Fruit fly (Drosophila melanogaster): ENCODE data around the gene CG32686.

Gene CG32686

DNA sequence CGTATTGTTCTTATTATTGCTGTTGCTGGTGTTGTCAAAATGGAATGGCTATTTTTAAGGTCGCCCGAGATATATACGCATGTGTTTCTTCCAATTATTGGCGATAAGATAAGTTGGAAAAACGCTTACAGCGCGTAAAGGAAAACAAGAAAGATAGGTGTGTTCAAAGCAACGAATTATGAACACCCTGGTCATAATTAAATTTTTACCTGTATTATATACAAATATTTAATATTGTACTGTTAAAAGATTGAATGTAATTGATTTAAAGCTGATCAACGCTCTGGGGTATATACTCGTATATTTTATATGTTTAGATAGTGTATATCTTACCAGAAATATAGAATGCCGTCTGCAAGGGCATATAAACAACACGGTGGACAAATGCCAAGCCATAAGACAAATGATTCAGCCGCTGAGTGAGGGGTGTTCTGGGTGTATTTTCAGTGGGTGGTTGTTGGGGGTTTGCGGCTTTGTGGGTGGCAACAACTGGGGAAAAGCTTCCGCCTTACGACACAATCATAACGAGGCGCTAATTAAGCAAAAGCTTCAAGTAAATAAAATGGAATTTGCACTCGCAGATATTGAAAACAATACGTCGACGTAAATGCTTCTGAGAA is 22.5 kb upstream of the CG32686 start (continued):
- no peak for TF ChIP-seq dl (GFP tag; optimal IDR thresholded peaks at IDR 0.05; ENCODE audit: insufficient read depth in 1 of 2, partially characterized antibody in 2 of 2)

DNA sequence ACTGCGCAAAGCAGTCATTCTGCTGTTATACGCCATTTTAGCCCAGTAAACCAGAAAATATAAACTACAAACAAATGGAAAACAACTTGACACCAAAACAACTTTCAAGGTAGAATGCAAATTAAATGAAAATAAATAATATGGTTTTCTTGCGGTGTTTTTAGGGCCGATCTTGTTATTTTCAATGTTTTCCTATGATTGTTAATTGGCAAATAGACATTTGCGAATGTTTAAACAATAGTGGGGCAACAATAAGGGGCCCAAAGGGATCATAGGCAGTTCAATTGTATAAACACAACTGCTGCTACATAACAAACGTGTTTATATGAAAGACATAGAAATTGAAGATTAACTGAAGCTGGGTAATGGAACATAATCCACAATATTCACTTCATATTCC is 21.7 kb upstream of the CG32686 start:
- TF ChIP-seq Rel (GFP tag; optimal IDR thresholded peaks at IDR 0.05), result no peak
- no peak for TF ChIP-seq Rel (tag; optimal IDR thresholded peaks at IDR 0.05)
- TF ChIP-seq jim (GFP tag; optimal IDR thresholded peaks at IDR 0.05), result no peak
- no peak for TF ChIP-seq lola (GFP tag; optimal IDR thresholded peaks at IDR 0.05)
- no peak for TF ChIP-seq Dif (GFP tag; optimal IDR thresholded peaks at IDR 0.05; ENCODE audit: partially characterized antibody)
- TF ChIP-seq foxo (GFP tag; optimal IDR thresholded peaks at IDR 0.05), result no peak

dm6 chrX:10387672-10388071 is 12.6 kb upstream of the CG32686 start:
- no peak for TF ChIP-seq brk (GFP tag; optimal IDR thresholded peaks at IDR 0.05)
- TF ChIP-seq OdsH (GFP tag; optimal IDR thresholded peaks at IDR 0.05), result peak; percentile 53
- TF ChIP-seq psq (GFP tag; optimal IDR thresholded peaks at IDR 0.05), result peak; percentile 47
- peak; percentile 39 for TF ChIP-seq br (GFP tag; optimal IDR thresholded peaks at IDR 0.05)
- TF ChIP-seq Hr83 (GFP tag; optimal IDR thresholded peaks at IDR 0.05; ENCODE audit: poor library complexity, severe bottlenecking), result no peak
- peak; percentile 65 for TF ChIP-seq fru (GFP tag; optimal IDR thresholded peaks at IDR 0.05)
- peak; percentile 65 for TF ChIP-seq ey (GFP tag; optimal IDR thresholded peaks at IDR 0.05)
- no peak for TF ChIP-seq tai (GFP tag; optimal IDR thresholded peaks at IDR 0.05)
- TF ChIP-seq Dfd (GFP tag; optimal IDR thresholded peaks at IDR 0.05), result no peak
- TF ChIP-seq CG32264 (GFP tag; optimal IDR thresholded peaks at IDR 0.05), result no peak
- no peak for TF ChIP-seq Mio (GFP tag; optimal IDR thresholded peaks at IDR 0.05)
- TF ChIP-seq foxo (GFP tag; optimal IDR thresholded peaks at IDR 0.05), result peak in 1 of 2 experiments; percentile 70
- TF ChIP-seq dsf (GFP tag; optimal IDR thresholded peaks at IDR 0.05; ENCODE audit: borderline replicate concordance), result no peak
- TF ChIP-seq usp (GFP tag; optimal IDR thresholded peaks at IDR 0.05), result no peak
- TF ChIP-seq Dif (GFP tag; optimal IDR thresholded peaks at IDR 0.05; ENCODE audit: partially characterized antibody), result no peak
- TF ChIP-seq dmrt93B (GFP tag; optimal IDR thresholded peaks at IDR 0.05), result peak; percentile 23
- no peak for TF ChIP-seq jim (GFP tag; optimal IDR thresholded peaks at IDR 0.05)
- TF ChIP-seq Myc (optimal IDR thresholded peaks at IDR 0.05), result no peak
- no peak for TF ChIP-seq lola (GFP tag; optimal IDR thresholded peaks at IDR 0.05)
- TF ChIP-seq dl (GFP tag; optimal IDR thresholded peaks at IDR 0.05; ENCODE audit: insufficient read depth in 1 of 2, partially characterized antibody in 2 of 2), result no peak
- no peak for TF ChIP-seq N (GFP tag; optimal IDR thresholded peaks at IDR 0.05)
- peak; percentile 57 for TF ChIP-seq rgr (GFP tag; optimal IDR thresholded peaks at IDR 0.05)
- peak; percentile 2 for TF ChIP-seq GATAd (GFP tag; optimal IDR thresholded peaks at IDR 0.05)
- TF ChIP-seq Jra (GFP tag; optimal IDR thresholded peaks at IDR 0.05), result no peak
- no peak for TF ChIP-seq sv (GFP tag; optimal IDR thresholded peaks at IDR 0.05)
- TF ChIP-seq Abd-B (GFP tag; optimal IDR thresholded peaks at IDR 0.05), result no peak
- TF ChIP-seq h (GFP tag; optimal IDR thresholded peaks at IDR 0.05), result peak; percentile 69
- TF ChIP-seq Sp1 (GFP tag; optimal IDR thresholded peaks at IDR 0.05), result no peak
- TF ChIP-seq Hr78 (GFP tag; optimal IDR thresholded peaks at IDR 0.05), result no peak
- TF ChIP-seq CG9705 (GFP tag; optimal IDR thresholded peaks at IDR 0.05), result no peak
- TF ChIP-seq Vsx2 (GFP tag; optimal IDR thresholded peaks at IDR 0.05; ENCODE audit: partially characterized antibody), result no peak
- TF ChIP-seq woc (GFP tag; optimal IDR thresholded peaks at IDR 0.05), result peak; percentile 2
- TF ChIP-seq CrebA (GFP tag; optimal IDR thresholded peaks at IDR 0.05; ENCODE audit: borderline replicate concordance), result no peak
- no peak for TF ChIP-seq Rel (GFP tag; optimal IDR thresholded peaks at IDR 0.05)
- TF ChIP-seq Rel (tag; optimal IDR thresholded peaks at IDR 0.05), result no peak
- peak; percentile 42 for TF ChIP-seq HLH106 (tag; optimal IDR thresholded peaks at IDR 0.05)
- TF ChIP-seq Hnf4 (GFP tag; optimal IDR thresholded peaks at IDR 0.05), result peak; percentile 56
- TF ChIP-seq pan (optimal IDR thresholded peaks at IDR 0.05), result no peak
- no peak for TF ChIP-seq sage (GFP tag; optimal IDR thresholded peaks at IDR 0.05)

All from whole organism, wandering third instar larva.